Fruit fly (Drosophila melanogaster) whole organism, embryonic: ENCODE results near the gene CG7231.

Experiments used
- Atf6 ChIP-seq: fragments of 200-800 bp; sonication (Bioruptor generic); IDR thresholded peaks from 2 replicates; pipeline ENCODE4 v1.3.6; 2022; ENCODE audit warnings: missing biosample characterization, missing genetic modification characterization
- BEAF-32 ChIP-seq: fragments of 200-800 bp; sonication (Bioruptor generic); optimal IDR thresholded peaks from 3 replicates; lab custom pipeline; 2017; ENCODE audit warnings: missing biosample characterization, missing genetic modification characterization, mild to moderate bottlenecking, moderate library complexity, missing genetic modification reagents
- CG10147 ChIP-seq: fragments of 200-800 bp; sonication (Bioruptor generic); optimal IDR thresholded peaks from 2 replicates; lab custom pipeline; 2019; ENCODE audit warnings: missing biosample characterization, mild to moderate bottlenecking, missing genetic modification characterization, moderate library complexity
- CG10274 ChIP-seq: fragments of 200-800 bp; sonication (Bioruptor generic); optimal IDR thresholded peaks from 3 replicates; lab custom pipeline; 2017; ENCODE audit warnings: missing biosample characterization, mild to moderate bottlenecking, missing genetic modification characterization
- CG10431 ChIP-seq: fragments of 200-800 bp; sonication (Bioruptor generic); optimal IDR thresholded peaks from 3 replicates; lab custom pipeline; 2018; ENCODE audit warnings: missing biosample characterization, mild to moderate bottlenecking, missing genetic modification characterization
- CG12071 ChIP-seq: fragments of 200-800 bp; sonication (Bioruptor generic); optimal IDR thresholded peaks from 3 replicates; lab custom pipeline; 2018; ENCODE audit warnings: missing biosample characterization, mild to moderate bottlenecking, missing genetic modification characterization
- CG12155 ChIP-seq: fragments of 200-800 bp; sonication (Bioruptor generic); optimal IDR thresholded peaks from 3 replicates; lab custom pipeline; 2016; ENCODE audit warnings: missing biosample characterization, missing genetic modification characterization
- CG17361 ChIP-seq: fragments of 200-800 bp; sonication (Bioruptor generic); IDR thresholded peaks from 3 replicates; pipeline ENCODE4 v1.3.6; 2022; ENCODE audit warnings: missing biosample characterization, missing genetic modification characterization
- CG34224 ChIP-seq: fragments of 200-800 bp; sonication (Bioruptor generic); IDR thresholded peaks from 3 replicates; pipeline ENCODE4 v1.3.6; 2022; ENCODE audit warnings: missing biosample characterization, missing genetic modification characterization; ENCODE audit not compliant: partially characterized antibody
- CG43689 ChIP-seq: fragments of 200-800 bp; sonication (Bioruptor generic); IDR thresholded peaks from 2 replicates; pipeline ENCODE4 v1.3.6; 2022; ENCODE audit warnings: missing biosample characterization, missing genetic modification characterization
- CG4707 ChIP-seq: fragments of 200-800 bp; sonication (Bioruptor generic); optimal IDR thresholded peaks from 2 replicates; lab custom pipeline; 2018; ENCODE audit warnings: missing biosample characterization, mild to moderate bottlenecking, missing genetic modification characterization, moderate library complexity
- CG6791 ChIP-seq: fragments of 200-800 bp; sonication (Bioruptor generic); IDR thresholded peaks from 3 replicates; pipeline ENCODE4 v1.3.6; 2022; ENCODE audit warnings: missing biosample characterization, missing genetic modification characterization; ENCODE audit not compliant: partially characterized antibody
- CG9215 ChIP-seq: fragments of 200-800 bp; sonication (Bioruptor generic); IDR thresholded peaks from 2 replicates; pipeline ENCODE4 v1.3.6; 2022; ENCODE audit warnings: missing biosample characterization, missing genetic modification characterization
- CG9437 ChIP-seq: fragments of 200-800 bp; sonication (Bioruptor generic); optimal IDR thresholded peaks from 2 replicates; lab custom pipeline; 2018; ENCODE audit warnings: missing biosample characterization, mild to moderate bottlenecking, missing genetic modification characterization
- CkIIα-i1 ChIP-seq: fragments of 200-800 bp; sonication (Bioruptor generic); IDR thresholded peaks from 2 replicates; pipeline ENCODE4 v1.3.6; 2022; ENCODE audit warnings: missing biosample characterization, missing genetic modification characterization
- D19B ChIP-seq: fragments of 200-800 bp; sonication (Bioruptor generic); optimal IDR thresholded peaks from 2 replicates; lab custom pipeline; 2017; ENCODE audit warnings: missing biosample characterization, mild to moderate bottlenecking, missing genetic modification characterization
- Dfd ChIP-seq, 2 experiments: fragments of >200 bp; optimal IDR thresholded peaks; 2 replicates each; lab custom pipeline; 2017; ENCODE audit warnings: missing biosample characterization in 2 of 2, missing genetic modification characterization in 2 of 2
- Dll ChIP-seq: fragments of 200-800 bp; sonication (Bioruptor generic); IDR thresholded peaks from 4 replicates; pipeline ENCODE4 v1.3.6; 2022; ENCODE audit warnings: missing biosample characterization, missing genetic modification characterization; ENCODE audit not compliant: partially characterized antibody
- Drgx ChIP-seq: fragments of 200-800 bp; sonication (Bioruptor generic); IDR thresholded peaks from 2 replicates; pipeline ENCODE4 v1.3.6; 2022; ENCODE audit warnings: missing biosample characterization, missing genetic modification characterization
- E2f1 ChIP-seq: fragments of 200-800 bp; sonication (Bioruptor generic); IDR thresholded peaks from 2 replicates; pipeline ENCODE4 v1.3.6; 2022; ENCODE audit warnings: missing biosample characterization, missing genetic modification characterization
- E2f2 ChIP-seq: fragments of 200-800 bp; sonication (Bioruptor generic); IDR thresholded peaks from 2 replicates; pipeline ENCODE4 v1.3.6; 2022; ENCODE audit warnings: missing biosample characterization, missing genetic modification characterization
- HLH3B ChIP-seq: fragments of 200-800 bp; sonication (Bioruptor generic); IDR thresholded peaks from 2 replicates; pipeline ENCODE4 v1.3.6; 2022; ENCODE audit warnings: missing biosample characterization, missing genetic modification characterization
- Hmr ChIP-seq: fragments of 200-800 bp; sonication (Bioruptor generic); optimal IDR thresholded peaks from 3 replicates; lab custom pipeline; 2017; ENCODE audit warnings: mild to moderate bottlenecking, missing biosample characterization, missing genetic modification reagents, missing genetic modification characterization
- Lpt ChIP-seq: fragments of >200 bp; optimal IDR thresholded peaks from 2 replicates; lab custom pipeline; 2018; ENCODE audit warnings: missing biosample characterization, missing genetic modification characterization
- NC2β ChIP-seq: fragments of 200-800 bp; sonication (Bioruptor generic); optimal IDR thresholded peaks from 2 replicates; lab custom pipeline; 2016; ENCODE audit warnings: missing biosample characterization, missing genetic modification characterization
- Nf-YB ChIP-seq: fragments of 200-800 bp; sonication (Bioruptor generic); optimal IDR thresholded peaks from 3 replicates; lab custom pipeline; 2019; ENCODE audit warnings: missing biosample characterization, mild to moderate bottlenecking, missing genetic modification characterization, moderate library complexity
- Oli ChIP-seq: fragments of 200-800 bp; sonication (Bioruptor generic); optimal IDR thresholded peaks from 2 replicates; lab custom pipeline; 2018; ENCODE audit warnings: missing biosample characterization, mild to moderate bottlenecking, missing genetic modification characterization, moderate library complexity
- Poxn ChIP-seq: fragments of 200-800 bp; sonication (Bioruptor generic); IDR thresholded peaks from 2 replicates; pipeline ENCODE4 v1.3.6; 2022; ENCODE audit warnings: missing biosample characterization, missing genetic modification characterization
- Ravus ChIP-seq: fragments of 200-800 bp; sonication (Bioruptor generic); IDR thresholded peaks from 2 replicates; pipeline ENCODE4 v1.3.6; 2022; ENCODE audit warnings: missing biosample characterization, missing genetic modification characterization
- Trl ChIP-seq, 3 experiments: fragments of >200 bp in 2 of 3; fragments of 200-800 bp in 1 of 3; sonication (Bioruptor generic) in 1 of 3; optimal IDR thresholded peaks; 2 replicates in 1 of 3; 3 replicates in 2 of 3; lab custom pipeline; 2016 to 2017; ENCODE audit warnings: missing biosample characterization in 1 of 3, missing genetic modification characterization in 1 of 3
- ab ChIP-seq: fragments of 200-800 bp; sonication (Bioruptor generic); optimal IDR thresholded peaks from 2 replicates; lab custom pipeline; 2016; ENCODE audit warnings: missing biosample characterization, missing genetic modification characterization
- al ChIP-seq: fragments of 200-800 bp; sonication (Bioruptor generic); IDR thresholded peaks from 2 replicates; pipeline ENCODE4 v1.3.6; 2022; ENCODE audit warnings: missing biosample characterization, missing genetic modification characterization
- bowl ChIP-seq: fragments of 200-800 bp; sonication (Bioruptor generic); IDR thresholded peaks from 2 replicates; pipeline ENCODE4 v1.3.6; 2022; ENCODE audit warnings: missing biosample characterization, missing genetic modification characterization
- cas ChIP-seq: fragments of 200-800 bp; sonication (Bioruptor generic); IDR thresholded peaks from 2 replicates; pipeline ENCODE4 v1.3.6; 2022; ENCODE audit warnings: missing biosample characterization, missing genetic modification characterization
- da ChIP-seq: fragments of 200-800 bp; sonication (Bioruptor generic); optimal IDR thresholded peaks from 2 replicates; lab custom pipeline; 2016; ENCODE audit warnings: missing biosample characterization, missing genetic modification characterization
- dpn ChIP-seq, 2 experiments: fragments of 200-800 bp; sonication (Bioruptor generic); optimal IDR thresholded peaks; 3 replicates each; lab custom pipeline; 2016; ENCODE audit warnings: missing biosample characterization in 2 of 2, missing genetic modification characterization in 2 of 2
- emc ChIP-seq: fragments of 200-800 bp; sonication (Bioruptor generic); optimal IDR thresholded peaks from 2 replicates; lab custom pipeline; 2016; ENCODE audit warnings: missing biosample characterization, missing genetic modification characterization
- gt ChIP-seq: fragments of 200-800 bp; sonication (Bioruptor generic); IDR thresholded peaks from 2 replicates; pipeline ENCODE4 v1.3.6; 2022; ENCODE audit warnings: missing biosample characterization, missing genetic modification characterization
- her ChIP-seq: fragments of 200-800 bp; sonication (Bioruptor generic); optimal IDR thresholded peaks from 2 replicates; lab custom pipeline; 2016; ENCODE audit warnings: missing biosample characterization, missing genetic modification characterization
- inv ChIP-seq: fragments of 200-800 bp; sonication (Bioruptor generic); IDR thresholded peaks from 2 replicates; pipeline ENCODE4 v1.3.6; 2022; ENCODE audit warnings: missing biosample characterization, missing genetic modification characterization; ENCODE audit not compliant: partially characterized antibody
- jing ChIP-seq: fragments of 200-800 bp; sonication (Bioruptor generic); optimal IDR thresholded peaks from 2 replicates; lab custom pipeline; 2018; ENCODE audit warnings: missing biosample characterization, mild to moderate bottlenecking, missing genetic modification characterization
- nau ChIP-seq: fragments of 200-800 bp; sonication (Bioruptor generic); optimal IDR thresholded peaks from 3 replicates; lab custom pipeline; 2017; ENCODE audit warnings: missing biosample characterization, mild to moderate bottlenecking, missing genetic modification characterization, missing genetic modification reagents
- onecut ChIP-seq: fragments of 200-800 bp; sonication (Bioruptor generic); IDR thresholded peaks from 2 replicates; pipeline ENCODE4 v1.3.6; 2022; ENCODE audit warnings: missing biosample characterization, missing genetic modification characterization
- org-1 ChIP-seq: fragments of 200-800 bp; sonication (Bioruptor generic); optimal IDR thresholded peaks from 2 replicates; lab custom pipeline; 2017; ENCODE audit warnings: missing biosample characterization, missing genetic modification characterization
- peb ChIP-seq: fragments of 200-800 bp; sonication (Bioruptor generic); IDR thresholded peaks from 2 replicates; pipeline ENCODE4 v1.3.6; 2022; ENCODE audit warnings: missing biosample characterization, missing genetic modification characterization
- run ChIP-seq: fragments of 200-800 bp; sonication (Bioruptor generic); optimal IDR thresholded peaks from 3 replicates; lab custom pipeline; 2018; ENCODE audit warnings: missing biosample characterization, mild to moderate bottlenecking, missing genetic modification characterization
- sisA ChIP-seq: fragments of 200-800 bp; sonication (Bioruptor generic); IDR thresholded peaks from 2 replicates; pipeline ENCODE4 v1.3.6; 2022; ENCODE audit warnings: missing biosample characterization, missing genetic modification characterization
- tll ChIP-seq, 2 experiments: fragments of 200-800 bp in 1 of 2; fragments of >200 bp in 1 of 2; sonication (Bioruptor generic) in 1 of 2; optimal IDR thresholded peaks; 2 replicates each; lab custom pipeline; 2017 to 2019; ENCODE audit warnings: missing biosample characterization in 2 of 2, missing genetic modification characterization in 2 of 2, mild to moderate bottlenecking in 1 of 2, moderate library complexity in 1 of 2
- vvl ChIP-seq: fragments of 200-800 bp; sonication (Bioruptor generic); IDR thresholded peaks from 2 replicates; pipeline ENCODE4 v1.3.6; 2022; ENCODE audit warnings: missing biosample characterization, missing genetic modification characterization

Gene CG7231

dm6 chr2L:8009283-8010211 is 25.8 kb downstream of the CG7231 start, which contains the start of gene CG12560 (continued):
- TF ChIP-seq org-1 (no peak), CG34224 (GFP tag; lab: Robert Waterston, UW) (no peak), gt (GFP tag; lab: Robert Waterston, UW) (no peak), CG12155 (GFP tag; lab: Kevin White, UChicago) (no peak), BEAF-32 (GFP tag; lab: Kevin White, UChicago) (no peak), Nf-YB (GFP tag; lab: Kevin White, UChicago) (no peak), CG12071 (GFP tag; lab: Kevin White, UChicago) (no peak), NC2β (GFP tag; lab: Kevin White, UChicago) (no peak), CG10431 (peak; percentile 14), CG17361 (no peak), D19B (GFP tag; lab: Kevin White, UChicago) (peak; percentile 70), Atf6 (GFP tag; lab: Robert Waterston, UW) (peak; percentile 31; the same call in 1 of the 2 replicates), Lpt (GFP tag; lab: Kevin White, UChicago) (no peak), inv (GFP tag; lab: Robert Waterston, UW) (no peak), CG4707 (GFP tag; lab: Kevin White, UChicago) (no peak), da (GFP tag; lab: Kevin White, UChicago) (no peak), CG6791 (GFP tag; lab: Robert Waterston, UW) (no peak), Trl (optimal IDR thresholded peaks at IDR 0.05; lab: Kevin White, UChicago) (peak; percentile 15 to 60), Trl (GFP tag; optimal IDR thresholded peaks at IDR 0.05; lab: Kevin White, UChicago) (peak; percentile 40), CG43689 (GFP tag; lab: Robert Waterston, UW) (peak; percentile 33; the same call in 1 of the 2 replicates), Drgx (GFP tag; lab: Robert Waterston, UW) (no peak), CG9437 (GFP tag; lab: Kevin White, UChicago) (no peak), run (no peak), Ravus (no peak), cas (GFP tag; lab: Robert Waterston, UW) (no peak), bowl (GFP tag; lab: Robert Waterston, UW) (no peak), onecut (GFP tag; lab: Robert Waterston, UW) (peak; percentile 16; the same call in 1 of the 2 replicates), tll (GFP tag; optimal IDR thresholded peaks at IDR 0.05; lab: Kevin White, UChicago) (no peak), Hmr (GFP tag; lab: Kevin White, UChicago) (peak; percentile 9), CG10147 (GFP tag; lab: Kevin White, UChicago) (no peak), CkIIα-i1 (GFP tag; lab: Robert Waterston, UW) (no peak), E2f1 (GFP tag; lab: Robert Waterston, UW) (0 out of 2 replicates have a peak, but pooled peaks have one; percentile 22), nau (GFP tag; lab: Kevin White, UChicago) (no peak), sisA (GFP tag; lab: Robert Waterston, UW) (no peak), jing (GFP tag; lab: Kevin White, UChicago) (no peak), dpn (GFP tag; optimal IDR thresholded peaks at IDR 0.05; lab: Kevin White, UChicago) (no peak), CG10274 (GFP tag; lab: Kevin White, UChicago) (no peak), her (peak; percentile 43), vvl (GFP tag; lab: Robert Waterston, UW) (no peak; the same call in 1 of the 2 replicates), al (GFP tag; lab: Robert Waterston, UW) (no peak), Dfd (GFP tag; optimal IDR thresholded peaks at IDR 0.05; lab: Kevin White, UChicago) (no peak), HLH3B (GFP tag; lab: Robert Waterston, UW) (no peak), Poxn (GFP tag; lab: Robert Waterston, UW) (no peak), ab (GFP tag; lab: Kevin White, UChicago) (no peak), Dll (GFP tag; lab: Robert Waterston, UW) (no peak), E2f2 (GFP tag; lab: Robert Waterston, UW) (peak; percentile 18; the same call in 1 of the 2 replicates), emc (no peak), peb (GFP tag; lab: Robert Waterston, UW) (no peak), Oli (tag; lab: Kevin White, UChicago) (no peak), CG9215 (no peak; the same call in 1 of the 2 replicates)
